Worm (Caenorhabditis elegans): ENCODE data around the gene K11D12.7.

Gene K11D12.7

ce11 chrV:5040925-5041324, 4.7 kb upstream of the K11D12.7 start, which contains the start of gene K11D12.8:
Gene K11D12.8, minus strand, starts transcription at chrV:5041001.
- TF ChIP-seq W03F9.2 (tag; optimal IDR thresholded peaks at IDR 0.05) (no peak), him-1 (tag; optimal IDR thresholded peaks at IDR 0.05) (no peak), dao-5 (tag; optimal IDR thresholded peaks at IDR 0.05) (no peak)

- TF ChIP-seq him-1 (tag; optimal IDR thresholded peaks at IDR 0.05) (no peak), W03F9.2 (tag; optimal IDR thresholded peaks at IDR 0.05) (no peak), dao-5 (tag; optimal IDR thresholded peaks at IDR 0.05) (no peak)
Measured at ce11 chrV:5039559-5039958, 3.3 kb upstream of the K11D12.7 start, which contains the start of gene K11D12.11. Gene K11D12.11, minus strand, starts transcription at chrV:5039600.

ce11 chrV:5038449-5038848, 2.2 kb upstream of the K11D12.7 start:
- TF ChIP-seq dao-5 (tag; optimal IDR thresholded peaks at IDR 0.05) (no peak), him-1 (tag; optimal IDR thresholded peaks at IDR 0.05) (no peak), W03F9.2 (tag; optimal IDR thresholded peaks at IDR 0.05) (no peak)

ce11 chrV:5035058-5035457, 1.2 kb downstream of the K11D12.7 start, which contains the start of gene K11D12.6:
Gene K11D12.6, minus strand, starts transcription at chrV:5035158.
- TF ChIP-seq dao-5 (tag; optimal IDR thresholded peaks at IDR 0.05) (no peak), W03F9.2 (tag; optimal IDR thresholded peaks at IDR 0.05) (no peak), him-1 (tag; optimal IDR thresholded peaks at IDR 0.05) (no peak)

- TF ChIP-seq W03F9.2 (tag; optimal IDR thresholded peaks at IDR 0.05) (no peak), dao-5 (tag; optimal IDR thresholded peaks at IDR 0.05) (no peak), him-1 (tag; optimal IDR thresholded peaks at IDR 0.05) (no peak)
Measured at ce11 chrV:5033099-5033498, 3.2 kb downstream of the K11D12.7 start, which contains the start of gene K11D12.13. Gene K11D12.13, plus strand, starts transcription at chrV:5033399.

- TF ChIP-seq W03F9.2 (tag; optimal IDR thresholded peaks at IDR 0.05): no peak
- TF ChIP-seq him-1 (tag; optimal IDR thresholded peaks at IDR 0.05): no peak
Measured at ce11 chrV:5032176-5032575, 4.1 kb downstream of the K11D12.7 start.

- TF ChIP-seq W03F9.2 (tag; optimal IDR thresholded peaks at IDR 0.05): no peak
- no peak for TF ChIP-seq him-1 (tag; optimal IDR thresholded peaks at IDR 0.05)
Measured at ce11 chrV:5031764-5032163, 4.5 kb downstream of the K11D12.7 start.

ce11 chrV:5030715-5031114, 5.5 kb downstream of the K11D12.7 start, which contains the start of gene swt-7:
Gene swt-7, minus strand, starts transcription at chrV:5030815.
- TF ChIP-seq W03F9.2 (tag; optimal IDR thresholded peaks at IDR 0.05) (no peak), him-1 (tag; optimal IDR thresholded peaks at IDR 0.05) (no peak), dao-5 (tag; optimal IDR thresholded peaks at IDR 0.05) (no peak)

- TF ChIP-seq him-1 (tag; optimal IDR thresholded peaks at IDR 0.05): no peak
- no peak for TF ChIP-seq W03F9.2 (tag; optimal IDR thresholded peaks at IDR 0.05)
- no peak for TF ChIP-seq dao-5 (tag; optimal IDR thresholded peaks at IDR 0.05)
Measured at ce11 chrV:5030212-5030611, 6.1 kb downstream of the K11D12.7 start.

ce11 chrV:5027640-5028039, 8.6 kb downstream of the K11D12.7 start, which contains the start of gene cpt-4:
Gene cpt-4, minus strand, starts transcription at chrV:5027723.
- TF ChIP-seq dao-5 (tag; optimal IDR thresholded peaks at IDR 0.05) (no peak), W03F9.2 (tag; optimal IDR thresholded peaks at IDR 0.05) (no peak), him-1 (tag; optimal IDR thresholded peaks at IDR 0.05) (no peak)

- no peak for TF ChIP-seq dao-5 (tag; optimal IDR thresholded peaks at IDR 0.05)
- TF ChIP-seq him-1 (tag; optimal IDR thresholded peaks at IDR 0.05): no peak
- TF ChIP-seq W03F9.2 (tag; optimal IDR thresholded peaks at IDR 0.05): no peak
Measured at ce11 chrV:5026438-5026837, 9.8 kb downstream of the K11D12.7 start.

ce11 chrV:5023355-5023754, 12.9 kb downstream of the K11D12.7 start:
- TF ChIP-seq W03F9.2 (tag; optimal IDR thresholded peaks at IDR 0.05) (no peak), dao-5 (tag; optimal IDR thresholded peaks at IDR 0.05) (no peak), him-1 (tag; optimal IDR thresholded peaks at IDR 0.05) (no peak)

- TF ChIP-seq W03F9.2 (tag; optimal IDR thresholded peaks at IDR 0.05) (no peak), dao-5 (tag; optimal IDR thresholded peaks at IDR 0.05) (no peak), him-1 (tag; optimal IDR thresholded peaks at IDR 0.05) (no peak)
Measured at ce11 chrV:5018810-5019274, 17.4 kb downstream of the K11D12.7 start, which contains the start of gene srr-4. Gene srr-4, plus strand, starts transcription at chrV:5019224.

- TF ChIP-seq dao-5 (tag; optimal IDR thresholded peaks at IDR 0.05) (no peak), W03F9.2 (tag; optimal IDR thresholded peaks at IDR 0.05) (no peak), him-1 (tag; optimal IDR thresholded peaks at IDR 0.05) (no peak)
Measured at ce11 chrV:5018067-5018466, 18.2 kb downstream of the K11D12.7 start.

ce11 chrV:5016728-5017127, 19.5 kb downstream of the K11D12.7 start:
- TF ChIP-seq dao-5 (tag; optimal IDR thresholded peaks at IDR 0.05) (no peak), W03F9.2 (tag; optimal IDR thresholded peaks at IDR 0.05) (no peak), him-1 (tag; optimal IDR thresholded peaks at IDR 0.05) (no peak)
